Worm (Caenorhabditis elegans) whole organism, late embryonic: Measurements from ENCODE around the gene F01F1.15.

Experiments
- K02D7.2 ChIP-seq: sonication (generic microtip); optimal IDR thresholded peaks from 2 replicates; lab custom pipeline; 2017; ENCODE audit warnings: mild to moderate bottlenecking, missing genetic modification characterization, missing compliant biosample characterization
- K09A11.1 ChIP-seq: sonication (generic microtip); optimal IDR thresholded peaks from 2 replicates; lab custom pipeline; 2017; ENCODE audit warnings: antibody characterized with exemption, mild to moderate bottlenecking, missing genetic modification characterization, missing compliant biosample characterization; ENCODE audit not compliant: insufficient read depth
- Y22D7AL.16 ChIP-seq: sonication (generic microtip); optimal IDR thresholded peaks from 2 replicates; lab custom pipeline; 2016; ENCODE audit warnings: missing genetic modification characterization, missing compliant biosample characterization
- ahr-1 ChIP-seq: sonication (generic microtip); optimal IDR thresholded peaks from 2 replicates; lab custom pipeline; 2016; ENCODE audit warnings: missing genetic modification characterization, missing compliant biosample characterization
- ama-1 ChIP-seq: fragments of 150-350 bp; optimal IDR thresholded peaks from 2 replicates; lab custom pipeline; 2014
- ceh-14 ChIP-seq: sonication (generic microtip); optimal IDR thresholded peaks from 2 replicates; lab custom pipeline; 2016; ENCODE audit warnings: missing genotype, missing genetic modification characterization, missing compliant biosample characterization
- ceh-18 ChIP-seq: sonication (generic microtip); optimal IDR thresholded peaks from 2 replicates; lab custom pipeline; 2016; ENCODE audit warnings: missing genetic modification characterization, missing compliant biosample characterization
- ceh-19 ChIP-seq: fragments of 200-800 bp; sonication (Bioruptor generic); optimal IDR thresholded peaks from 2 replicates; lab custom pipeline; 2018; ENCODE audit warnings: mild to moderate bottlenecking, missing genetic modification characterization, missing compliant biosample characterization
- ceh-2 ChIP-seq: sonication (generic microtip); optimal IDR thresholded peaks from 2 replicates; lab custom pipeline; 2016; ENCODE audit warnings: missing genotype, missing genetic modification characterization, missing compliant biosample characterization
- ceh-22 ChIP-seq: sonication (generic microtip); optimal IDR thresholded peaks from 2 replicates; lab custom pipeline; 2017; ENCODE audit warnings: missing biosample characterization, missing genetic modification characterization
- ceh-24 ChIP-seq: sonication (generic microtip); optimal IDR thresholded peaks from 2 replicates; lab custom pipeline; 2016; ENCODE audit warnings: mild to moderate bottlenecking, missing genetic modification characterization, missing compliant biosample characterization
- ceh-30 ChIP-seq: fragments of 150-350 bp; optimal IDR thresholded peaks from 2 replicates; lab custom pipeline; 2014; ENCODE audit warnings: missing biosample characterization, missing genetic modification characterization
- ceh-31 ChIP-seq: sonication (generic microtip); optimal IDR thresholded peaks from 2 replicates; lab custom pipeline; 2016; ENCODE audit warnings: missing genetic modification characterization, missing compliant biosample characterization
- ceh-45 ChIP-seq: fragments of 200-800 bp; sonication (Bioruptor generic); IDR thresholded peaks from 2 replicates; pipeline ENCODE4 v1.3.6; 2022; ENCODE audit warnings: missing genetic modification reagents, missing genetic modification characterization, missing compliant biosample characterization
- ceh-48 ChIP-seq: sonication (generic microtip); optimal IDR thresholded peaks from 2 replicates; lab custom pipeline; 2016; ENCODE audit warnings: missing genetic modification characterization, inconsistent platforms, missing compliant biosample characterization
- che-1 ChIP-seq: sonication (generic microtip); optimal IDR thresholded peaks from 2 replicates; lab custom pipeline; 2016; ENCODE audit warnings: mild to moderate bottlenecking, missing genetic modification characterization, missing compliant biosample characterization
- dve-1 ChIP-seq: sonication (generic microtip); optimal IDR thresholded peaks from 2 replicates; lab custom pipeline; 2017; ENCODE audit warnings: antibody characterized with exemption, mild to moderate bottlenecking, missing genetic modification characterization, missing compliant biosample characterization
- elt-2 ChIP-seq: sonication (generic microtip); optimal IDR thresholded peaks from 2 replicates; lab custom pipeline; 2016; ENCODE audit warnings: missing genetic modification reagents, missing genetic modification characterization, missing compliant biosample characterization
- elt-4 ChIP-seq: sonication (generic microtip); optimal IDR thresholded peaks from 2 replicates; lab custom pipeline; 2016; ENCODE audit warnings: missing genetic modification characterization, missing compliant biosample characterization
- eyg-1 ChIP-seq: sonication (generic microtip); optimal IDR thresholded peaks from 2 replicates; lab custom pipeline; 2016; ENCODE audit warnings: missing genotype, missing genetic modification characterization, missing compliant biosample characterization
- gmeb-2 ChIP-seq: sonication (generic microtip); optimal IDR thresholded peaks from 2 replicates; lab custom pipeline; 2016; ENCODE audit warnings: missing genetic modification characterization, inconsistent platforms, missing compliant biosample characterization
- hlh-15 ChIP-seq: sonication (generic microtip); optimal IDR thresholded peaks from 2 replicates; lab custom pipeline; 2016; ENCODE audit warnings: missing genetic modification characterization, missing compliant biosample characterization
- hlh-30 ChIP-seq: sonication (generic microtip); optimal IDR thresholded peaks from 2 replicates; lab custom pipeline; 2017; ENCODE audit warnings: antibody characterized with exemption, missing genetic modification characterization, missing compliant biosample characterization; ENCODE audit not compliant: insufficient read depth
- hlh-8 ChIP-seq: sonication (generic microtip); optimal IDR thresholded peaks from 2 replicates; lab custom pipeline; 2016; ENCODE audit warnings: missing genotype, missing genetic modification characterization, missing compliant biosample characterization
- mec-3 ChIP-seq: sonication (generic microtip); optimal IDR thresholded peaks from 2 replicates; lab custom pipeline; 2016; ENCODE audit warnings: borderline replicate concordance, missing genetic modification characterization, missing compliant biosample characterization
- nfya-1 ChIP-seq: sonication (generic microtip); optimal IDR thresholded peaks from 2 replicates; lab custom pipeline; 2017; ENCODE audit warnings: missing genetic modification characterization, mild to moderate bottlenecking, missing compliant biosample characterization, antibody characterized with exemption, moderate library complexity
- npax-4 ChIP-seq: sonication (generic microtip); optimal IDR thresholded peaks from 2 replicates; lab custom pipeline; 2016; ENCODE audit warnings: missing genetic modification characterization, missing compliant biosample characterization
- pax-1 ChIP-seq: fragments of 150-350 bp; optimal IDR thresholded peaks from 2 replicates; lab custom pipeline; 2014; ENCODE audit warnings: missing biosample characterization, missing genetic modification characterization
- pha-4 ChIP-seq: fragments of 150-350 bp; optimal IDR thresholded peaks from 2 replicates; lab custom pipeline; 2018; ENCODE audit warnings: missing biosample characterization, missing genetic modification reagents, missing genetic modification characterization
- pqm-1 ChIP-seq: sonication (generic microtip); optimal IDR thresholded peaks from 2 replicates; lab custom pipeline; 2016; ENCODE audit warnings: missing genetic modification characterization, missing compliant biosample characterization
- pros-1 ChIP-seq: fragments of 150-350 bp; optimal IDR thresholded peaks from 2 replicates; lab custom pipeline; 2014; ENCODE audit warnings: missing biosample characterization, missing genetic modification reagents, missing genetic modification characterization
- rnt-1 ChIP-seq: sonication (generic microtip); optimal IDR thresholded peaks from 2 replicates; lab custom pipeline; 2016; ENCODE audit warnings: missing genetic modification characterization, missing compliant biosample characterization
- sdc-2 ChIP-seq: sonication (generic microtip); optimal IDR thresholded peaks from 2 replicates; lab custom pipeline; 2016; ENCODE audit warnings: missing genotype, missing genetic modification characterization, missing compliant biosample characterization
- sox-4 ChIP-seq: sonication (generic microtip); optimal IDR thresholded peaks from 2 replicates; lab custom pipeline; 2017; ENCODE audit warnings: mild to moderate bottlenecking, missing genetic modification characterization, inconsistent platforms, missing compliant biosample characterization
- unc-3 ChIP-seq, 2 experiments: fragments of 200-800 bp in 1 of 2; sonication (Bioruptor generic) in 1 of 2; sonication (generic microtip) in 1 of 2; conservative IDR thresholded peaks in 1 of 2; optimal IDR thresholded peaks in 1 of 2; 2 replicates each; pipeline versions ENCODE4 v1.3.6 to Lab custom; 2016 to 2022; ENCODE audit warnings: missing compliant biosample characterization in 2 of 2, missing genetic modification characterization in 2 of 2, missing genetic modification reagents in 1 of 2
- unc-42 ChIP-seq: sonication (generic microtip); optimal IDR thresholded peaks from 2 replicates; lab custom pipeline; 2016; ENCODE audit warnings: missing genotype, missing genetic modification characterization, missing compliant biosample characterization
- zip-5 ChIP-seq: sonication (generic microtip); optimal IDR thresholded peaks from 2 replicates; lab custom pipeline; 2016; ENCODE audit warnings: missing genetic modification characterization, missing compliant biosample characterization

The F01F1.15 gene

DNA sequence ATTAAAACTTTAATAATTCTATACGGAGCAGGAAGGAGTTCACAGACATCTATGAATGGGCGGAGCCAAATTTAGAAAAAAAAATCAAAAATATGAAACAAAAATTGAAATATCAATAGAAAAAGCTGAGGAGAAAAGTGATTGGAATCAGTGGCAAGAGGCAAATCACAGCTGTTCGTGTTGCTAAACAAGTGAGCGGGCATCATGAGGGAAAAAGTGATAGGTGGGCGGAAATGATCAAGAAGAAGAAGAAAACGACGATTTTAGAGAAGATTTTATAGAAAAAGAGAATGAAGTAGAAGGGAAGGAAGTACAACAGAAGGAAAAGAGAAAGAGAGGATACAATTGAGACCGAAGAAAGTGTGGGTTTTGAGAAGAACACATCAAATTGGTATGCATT lies 29.3 kb upstream of the F01F1.15 start:
- TF ChIP-seq ceh-18 (tag; lab: Kevin White, UChicago) (peak; percentile 27), ceh-48 (tag; lab: Kevin White, UChicago) (no peak)

- no peak for TF ChIP-seq hlh-30 (tag; lab: Kevin White, UChicago)
- TF ChIP-seq che-1 (tag; lab: Kevin White, UChicago): no peak
- no peak for TF ChIP-seq mec-3 (tag; lab: Kevin White, UChicago)
- TF ChIP-seq ceh-14 (tag; lab: Kevin White, UChicago): no peak
- no peak for TF ChIP-seq hlh-15 (tag; lab: Kevin White, UChicago)
- TF ChIP-seq sox-4 (tag; lab: Kevin White, UChicago): no peak
- no peak for TF ChIP-seq ama-1 (lab: Kevin White, UChicago)
- TF ChIP-seq, all 69 proteins: peak for 0
These were observed 28.1 kb upstream of the F01F1.15 start for ce11 chrIII:5897468-5897867.

ce11 chrIII:5895913-5896312 lies 26.6 kb upstream of the F01F1.15 start, which contains the start of gene pxl-1:
Gene pxl-1, minus strand, starts transcription at chrIII:5896013.
- TF ChIP-seq pha-4 (no peak), nfya-1 (tag; lab: Kevin White, UChicago) (no peak), ceh-14 (tag; lab: Kevin White, UChicago) (no peak), ahr-1 (tag; lab: Kevin White, UChicago) (no peak), ceh-19 (no peak), ceh-30 (tag; lab: Kevin White, UChicago) (no peak), ceh-24 (tag; lab: Kevin White, UChicago) (no peak), ceh-22 (tag; lab: Kevin White, UChicago) (no peak), sdc-2 (tag; lab: Kevin White, UChicago) (no peak), rnt-1 (tag; lab: Kevin White, UChicago) (no peak), ceh-31 (tag; lab: Kevin White, UChicago) (no peak), eyg-1 (tag; lab: Kevin White, UChicago) (no peak), elt-2 (no peak), ceh-2 (tag; lab: Kevin White, UChicago) (no peak), ama-1 (lab: Kevin White, UChicago) (no peak), K02D7.2 (tag; lab: Kevin White, UChicago) (no peak), elt-4 (tag; lab: Kevin White, UChicago) (no peak), npax-4 (tag; lab: Kevin White, UChicago) (no peak), dve-1 (tag; lab: Kevin White, UChicago) (no peak), mec-3 (tag; lab: Kevin White, UChicago) (no peak)
- TF ChIP-seq, all 69 proteins: peak for 0

DNA sequence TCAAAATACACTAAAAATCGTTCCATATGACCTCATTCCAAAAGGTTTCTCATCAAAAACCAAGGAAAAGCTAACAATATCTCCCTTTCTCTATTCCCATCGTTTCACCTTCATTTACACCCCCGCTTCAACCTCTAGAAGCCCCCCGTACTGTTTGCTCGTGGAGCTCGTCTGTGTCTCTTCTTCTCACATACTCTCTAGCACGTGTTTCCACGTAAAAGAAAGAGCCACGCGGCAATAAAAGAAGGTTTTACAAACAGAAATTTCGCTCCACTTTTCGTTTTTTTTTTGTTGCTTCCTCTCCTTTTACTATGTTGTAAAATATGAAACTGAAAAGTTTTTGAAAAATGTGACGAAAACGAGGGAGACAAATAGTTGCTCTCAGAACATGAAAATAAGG lies 23.6 kb upstream of the F01F1.15 start:
- TF ChIP-seq Y22D7AL.16 (tag; lab: Kevin White, UChicago) (no peak), ceh-18 (tag; lab: Kevin White, UChicago) (peak; percentile 15), unc-42 (tag; lab: Kevin White, UChicago) (no peak)

ce11 chrIII:5888675-5889074 lies 19.3 kb upstream of the F01F1.15 start, which contains the start of gene C28H8.8:
Gene C28H8.8, minus strand, starts transcription at chrIII:5888775.
- TF ChIP-seq unc-3 (GFP tag; conservative IDR thresholded peaks at IDR 0.05; lab: Robert Waterston, UW) (no peak), unc-3 (tag; optimal IDR thresholded peaks at IDR 0.05; lab: Kevin White, UChicago) (no peak), ceh-2 (tag; lab: Kevin White, UChicago) (no peak), pqm-1 (no peak), ceh-45 (GFP tag; lab: Robert Waterston, UW) (no peak), pax-1 (no peak), zip-5 (no peak), rnt-1 (tag; lab: Kevin White, UChicago) (no peak), pros-1 (no peak), K09A11.1 (tag; lab: Kevin White, UChicago) (no peak), hlh-8 (no peak), gmeb-2 (no peak)
